Fruit fly (Drosophila melanogaster) whole organism, prepupa: ENCODE results near the gene yellow-f2.

Experiments
- CG8319 ChIP-seq: fragments of 200-800 bp; sonication (Bioruptor generic); optimal IDR thresholded peaks from 3 replicates; lab custom pipeline; 2016; ENCODE audit warnings: missing biosample characterization, missing genetic modification characterization
- eg ChIP-seq: fragments of 200-800 bp; sonication (Bioruptor generic); IDR thresholded peaks from 3 replicates; pipeline ENCODE4 v1.3.6; 2022; ENCODE audit warnings: missing biosample characterization, missing genetic modification characterization

DNA sequence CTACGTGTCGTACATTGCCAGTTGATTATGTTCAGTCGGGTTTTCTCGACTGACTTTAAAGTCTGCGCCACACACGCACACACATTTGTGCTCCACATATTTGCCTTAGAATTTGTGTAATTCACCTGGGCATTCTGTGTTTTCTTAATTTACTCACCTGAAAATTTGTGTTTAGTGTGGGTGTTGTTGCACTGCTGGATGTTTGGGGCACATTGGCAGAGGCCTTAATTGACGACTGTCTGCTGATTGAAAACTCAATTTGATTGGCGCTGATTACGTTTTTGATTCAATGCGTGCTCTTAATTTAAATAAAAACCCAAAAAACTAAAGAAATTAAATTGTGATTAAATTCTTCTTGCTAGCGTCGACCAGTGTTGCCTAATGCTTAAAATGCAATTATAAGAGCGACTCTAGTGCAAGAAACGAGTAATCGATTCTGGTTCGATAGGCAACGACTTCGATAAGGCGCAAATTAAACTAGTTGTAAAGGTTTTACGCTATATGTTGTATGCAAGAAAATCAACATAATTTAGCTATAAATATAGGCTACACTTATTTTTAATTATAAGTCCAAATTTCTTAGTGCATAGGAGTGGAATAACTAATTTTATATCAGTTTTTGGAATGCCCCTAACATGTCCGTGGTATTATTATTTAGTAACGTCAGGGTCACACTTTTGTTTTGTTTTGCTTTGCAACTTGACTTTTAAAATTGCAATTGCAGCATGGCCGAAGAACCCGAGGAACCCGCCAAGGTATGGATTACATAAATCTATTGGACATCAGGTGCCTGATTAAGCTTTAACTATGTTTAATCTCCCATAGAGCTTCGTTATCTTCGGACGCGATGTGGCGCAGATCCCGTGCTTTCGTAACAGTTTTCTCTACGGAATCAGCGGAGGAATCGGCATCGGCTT, 35.6 kb upstream of the yellow-f2 start, which contains the start of the genes CG46281 and CG46280:
- TF ChIP-seq eg (no peak), CG8319 (no peak)
